Fruit fly (Drosophila melanogaster): ENCODE results near the gene Hibch.

DNA sequence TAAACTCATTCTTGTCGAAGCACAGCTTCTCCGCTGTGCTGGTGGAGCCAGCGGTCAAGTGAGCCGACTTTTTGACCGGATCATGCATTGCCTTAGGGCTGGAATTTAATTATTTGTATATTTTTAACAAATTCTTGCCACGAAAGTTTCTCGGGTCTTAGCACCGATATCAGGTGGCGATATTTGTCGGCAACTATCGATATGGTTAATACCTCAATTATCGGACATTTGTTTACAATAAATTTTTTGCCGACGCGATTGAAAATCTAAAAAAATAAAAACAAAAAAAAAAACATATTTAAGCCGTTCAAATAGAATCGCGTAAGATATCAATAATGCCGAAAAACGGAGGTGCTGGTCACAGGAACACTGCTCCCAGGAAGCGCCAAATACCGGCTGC is 4.5 kb downstream of the Hibch start, which contains the start of the genes Cog2 and Trax:
- TF ChIP-seq CG8765 (GFP tag; IDR thresholded peaks at IDR 0.05) (no peak), Spps (tag; optimal IDR thresholded peaks at IDR 0.05) (no peak), unpg (GFP tag; optimal IDR thresholded peaks at IDR 0.05) (no peak), CG8089 (GFP tag; optimal IDR thresholded peaks at IDR 0.05) (no peak), Med (GFP tag) (peak; percentile 73), CG9817 (tag; optimal IDR thresholded peaks at IDR 0.05) (no peak), br (optimal IDR thresholded peaks at IDR 0.05) (no peak), CG16813 (GFP tag; IDR thresholded peaks at IDR 0.05; ENCODE audit: partially characterized antibody) (peak; percentile 77)
